Worm (Caenorhabditis elegans) whole organism, mixed stage, embryonic: ENCODE measurements around the gene nhr-86.

Experiments
- M03D4.4 ChIP-seq: sonication (generic microtip); optimal IDR thresholded peaks from 2 replicates; lab custom pipeline; 2017; ENCODE audit warnings: mild to moderate bottlenecking, missing genetic modification characterization, missing compliant biosample characterization
- bed-3 ChIP-seq: fragments of 200-800 bp; sonication (Bioruptor generic); optimal IDR thresholded peaks from 3 replicates; lab custom pipeline; 2018; ENCODE audit warnings: mild to moderate bottlenecking, missing genetic modification characterization, moderate library complexity, missing compliant biosample characterization
- ceh-39 ChIP-seq: fragments of 150-350 bp; optimal IDR thresholded peaks from 2 replicates; lab custom pipeline; 2014; ENCODE audit warnings: missing biosample characterization, missing genetic modification characterization
- ceh-43 ChIP-seq: fragments of 200-800 bp; sonication (Bioruptor generic); optimal IDR thresholded peaks from 2 replicates; lab custom pipeline; 2018; ENCODE audit warnings: mild to moderate bottlenecking, missing genetic modification characterization, moderate library complexity, missing compliant biosample characterization
- ceh-83 ChIP-seq: fragments of 200-800 bp; sonication (Bioruptor generic); optimal IDR thresholded peaks from 2 replicates; lab custom pipeline; 2018; ENCODE audit warnings: mild to moderate bottlenecking, missing genetic modification characterization, missing compliant biosample characterization
- ces-1 ChIP-seq: fragments of 150-350 bp; optimal IDR thresholded peaks from 2 replicates; lab custom pipeline; 2014; ENCODE audit warnings: missing biosample characterization, missing genetic modification reagents, missing genetic modification characterization
- drap-1 ChIP-seq: fragments of 200-800 bp; sonication (Bioruptor generic); optimal IDR thresholded peaks from 3 replicates; lab custom pipeline; 2018; ENCODE audit warnings: mild to moderate bottlenecking, missing genetic modification characterization, missing compliant biosample characterization
- elt-1 ChIP-seq: sonication (generic microtip); optimal IDR thresholded peaks from 2 replicates; lab custom pipeline; 2017; ENCODE audit warnings: missing genetic modification characterization, mild to moderate bottlenecking, missing compliant biosample characterization, antibody characterized with exemption, moderate library complexity, borderline replicate concordance; ENCODE audit not compliant: insufficient read depth
- flh-1 ChIP-seq: fragments of 200-800 bp; sonication (Bioruptor generic); optimal IDR thresholded peaks from 2 replicates; lab custom pipeline; 2018; ENCODE audit warnings: mild to moderate bottlenecking, missing genetic modification characterization, moderate library complexity, missing compliant biosample characterization
- ham-2 ChIP-seq: fragments of 200-800 bp; sonication (Bioruptor generic); optimal IDR thresholded peaks from 2 replicates; lab custom pipeline; 2018; ENCODE audit warnings: mild to moderate bottlenecking, missing genetic modification characterization, missing compliant biosample characterization
- hlh-1 ChIP-seq: fragments of 150-350 bp; optimal IDR thresholded peaks from 2 replicates; lab custom pipeline; 2014; ENCODE audit warnings: missing biosample characterization, missing genetic modification reagents, missing genetic modification characterization
- lin-13 ChIP-seq: fragments of 150-350 bp; optimal IDR thresholded peaks from 2 replicates; lab custom pipeline; 2014; ENCODE audit warnings: missing biosample characterization, missing genetic modification characterization
- lin-32 ChIP-seq: fragments of 200-800 bp; sonication (Bioruptor generic); optimal IDR thresholded peaks from 2 replicates; lab custom pipeline; 2018; ENCODE audit warnings: mild to moderate bottlenecking, missing genetic modification characterization, missing compliant biosample characterization
- lsy-2 ChIP-seq: fragments of 150-350 bp; optimal IDR thresholded peaks from 2 replicates; lab custom pipeline; 2014; ENCODE audit warnings: missing biosample characterization, missing genetic modification characterization
- mab-5 ChIP-seq: fragments of 150-350 bp; optimal IDR thresholded peaks from 2 replicates; lab custom pipeline; 2014; ENCODE audit warnings: missing biosample characterization, missing genetic modification characterization
- mep-1 ChIP-seq: fragments of 150-350 bp; optimal IDR thresholded peaks from 2 replicates; lab custom pipeline; 2017; ENCODE audit warnings: missing biosample characterization, missing genetic modification reagents, missing genetic modification characterization, inconsistent platforms
- mls-2 ChIP-seq: sonication (generic microtip); optimal IDR thresholded peaks from 2 replicates; lab custom pipeline; 2016; ENCODE audit warnings: mild to moderate bottlenecking, missing genetic modification characterization, moderate library complexity, missing compliant biosample characterization
- nhr-12 ChIP-seq: fragments of 150-350 bp; optimal IDR thresholded peaks from 2 replicates; lab custom pipeline; 2014; ENCODE audit warnings: missing biosample characterization, missing genetic modification characterization
- nhr-2 ChIP-seq: fragments of 150-350 bp; optimal IDR thresholded peaks from 2 replicates; lab custom pipeline; 2014; ENCODE audit warnings: missing biosample characterization, missing genetic modification characterization
- nhr-237 ChIP-seq: fragments of 150-350 bp; optimal IDR thresholded peaks from 2 replicates; lab custom pipeline; 2014; ENCODE audit warnings: missing biosample characterization, missing genetic modification characterization
- nhr-28 ChIP-seq: fragments of 150-350 bp; optimal IDR thresholded peaks from 2 replicates; lab custom pipeline; 2014; ENCODE audit warnings: missing biosample characterization, missing genetic modification characterization
- pha-4 ChIP-seq: fragments of 150-350 bp; optimal IDR thresholded peaks from 2 replicates; lab custom pipeline; 2018; ENCODE audit warnings: missing biosample characterization, missing genetic modification reagents, missing genetic modification characterization
- sem-2 ChIP-seq: fragments of 200-800 bp; sonication (Bioruptor generic); optimal IDR thresholded peaks from 2 replicates; lab custom pipeline; 2018; ENCODE audit warnings: mild to moderate bottlenecking, missing genetic modification characterization, missing compliant biosample characterization
- snpc-4 ChIP-seq: fragments of 150-350 bp; optimal IDR thresholded peaks from 2 replicates; lab custom pipeline; 2014; ENCODE audit warnings: missing biosample characterization, missing genetic modification characterization
- sptf-1 ChIP-seq: sonication (generic microtip); optimal IDR thresholded peaks from 2 replicates; lab custom pipeline; 2017; ENCODE audit warnings: mild to moderate bottlenecking, missing genetic modification characterization, moderate library complexity, missing compliant biosample characterization
- unc-120 ChIP-seq: sonication (generic microtip); optimal IDR thresholded peaks from 2 replicates; lab custom pipeline; 2017; ENCODE audit warnings: missing genetic modification characterization, missing compliant biosample characterization; ENCODE audit not compliant: poor library complexity, severe bottlenecking
- unc-39 ChIP-seq: fragments of 150-350 bp; optimal IDR thresholded peaks from 2 replicates; lab custom pipeline; 2014; ENCODE audit warnings: missing biosample characterization, missing genetic modification characterization
- unc-62 ChIP-seq: fragments of 150-350 bp; optimal IDR thresholded peaks from 2 replicates; lab custom pipeline; 2014; ENCODE audit warnings: missing biosample characterization, missing genetic modification reagents, missing genetic modification characterization
- zip-8 ChIP-seq: fragments of 150-350 bp; optimal IDR thresholded peaks from 2 replicates; lab custom pipeline; 2014; ENCODE audit warnings: missing biosample characterization, missing genetic modification characterization
- ztf-11 ChIP-seq: fragments of 150-350 bp; optimal IDR thresholded peaks from 2 replicates; lab custom pipeline; 2014; ENCODE audit warnings: missing biosample characterization, missing genetic modification characterization

nhr-86 gene

DNA sequence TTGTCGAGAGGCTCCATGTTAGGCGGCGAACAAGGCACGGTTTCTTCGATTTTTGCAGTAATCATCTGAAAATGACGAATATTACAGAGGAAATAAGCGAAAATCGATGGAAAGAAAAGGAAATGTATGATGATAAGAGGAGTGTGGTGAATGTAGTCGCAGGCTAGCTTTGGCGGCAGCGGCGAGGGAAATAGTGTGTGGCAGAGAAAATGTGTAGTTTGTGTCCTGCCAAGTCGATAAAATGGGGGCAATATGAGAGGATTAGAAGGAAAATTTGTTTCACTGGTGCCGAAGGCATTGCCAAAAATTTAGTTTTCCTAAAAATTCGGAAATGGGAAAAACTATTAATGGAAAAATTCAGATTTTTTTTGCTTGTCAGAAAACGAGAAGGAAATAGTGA lies at the start of gene nhr-86:
Gene nhr-86, minus strand, starts transcription at position 71 of the 400 bp plus-strand sequence.
- TF ChIP-seq unc-120 (tag; lab: Kevin White, UChicago) (peak; percentile 9), flh-1 (GFP tag; lab: Kevin White, UChicago) (no peak), nhr-2 (tag; lab: Kevin White, UChicago) (peak; percentile 31), ceh-39 (tag; lab: Kevin White, UChicago) (peak; percentile 30), sptf-1 (tag; lab: Kevin White, UChicago) (no peak), zip-8 (no peak), hlh-1 (no peak), nhr-28 (tag; lab: Kevin White, UChicago) (peak; percentile 51), ham-2 (GFP tag; lab: Kevin White, UChicago) (peak; percentile 53), ceh-43 (no peak), nhr-237 (tag; lab: Kevin White, UChicago) (no peak)

- TF ChIP-seq ham-2 (GFP tag; lab: Kevin White, UChicago) (no peak), mab-5 (no peak), zip-8 (no peak), lin-13 (tag; lab: Kevin White, UChicago) (no peak), snpc-4 (tag; lab: Kevin White, UChicago) (no peak), unc-39 (tag; lab: Kevin White, UChicago) (no peak)
Observed at ce11 chrV:2110368-2110767, 43.7 kb upstream of the nhr-86 start, which contains the start of gene F22F7.3. TSS of gene F22F7.3 (plus strand) at chrV:2110668.

ce11 chrV:2109295-2109694 lies 42.6 kb upstream of the nhr-86 start, which contains the start of gene ckb-4:
TSS of gene ckb-4 (minus strand) at chrV:2109434.
- TF ChIP-seq M03D4.4 (tag; lab: Kevin White, UChicago) (no peak), ces-1 (GFP tag; lab: Kevin White, UChicago) (peak; percentile 94), mep-1 (peak; percentile 29), ceh-39 (tag; lab: Kevin White, UChicago) (peak; percentile 10), ceh-43 (no peak), nhr-237 (tag; lab: Kevin White, UChicago) (peak; percentile 49), pha-4 (peak; percentile 43)
- TF ChIP-seq, all 35 proteins: peak for 5

DNA sequence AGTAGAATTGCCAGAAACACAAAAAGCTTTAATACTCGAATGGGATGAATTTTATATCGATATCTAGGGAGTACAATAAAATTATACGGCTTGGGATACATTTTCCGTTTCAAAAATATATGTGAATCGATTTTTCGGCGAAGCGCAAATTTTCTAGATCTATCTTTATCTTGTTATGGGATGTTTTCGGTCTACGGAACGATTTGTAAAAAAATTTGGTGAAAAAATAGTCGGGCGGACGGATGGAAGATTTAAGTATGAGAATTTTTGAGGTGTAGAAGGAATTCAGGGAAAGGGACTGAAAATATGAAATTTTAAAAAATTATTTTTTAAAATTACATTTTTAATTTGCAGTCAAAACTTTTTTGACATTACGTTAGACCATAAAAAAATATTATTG lies 39.3 kb upstream of the nhr-86 start, which contains the start of gene F22F7.4:
Gene F22F7.4, minus strand, starts transcription at position 101 of the 400 bp plus-strand sequence.
- TF ChIP-seq ceh-39 (tag; lab: Kevin White, UChicago) (no peak), hlh-1 (no peak), lin-32 (GFP tag; lab: Kevin White, UChicago) (no peak), lsy-2 (no peak), snpc-4 (tag; lab: Kevin White, UChicago) (no peak), nhr-12 (no peak), sem-2 (GFP tag; lab: Kevin White, UChicago) (no peak), ztf-11 (tag; lab: Kevin White, UChicago) (no peak), nhr-28 (tag; lab: Kevin White, UChicago) (no peak), drap-1 (no peak), M03D4.4 (tag; lab: Kevin White, UChicago) (no peak), ceh-83 (GFP tag; lab: Kevin White, UChicago) (no peak), elt-1 (tag; lab: Kevin White, UChicago) (no peak), nhr-237 (tag; lab: Kevin White, UChicago) (no peak), ham-2 (GFP tag; lab: Kevin White, UChicago) (no peak)

DNA sequence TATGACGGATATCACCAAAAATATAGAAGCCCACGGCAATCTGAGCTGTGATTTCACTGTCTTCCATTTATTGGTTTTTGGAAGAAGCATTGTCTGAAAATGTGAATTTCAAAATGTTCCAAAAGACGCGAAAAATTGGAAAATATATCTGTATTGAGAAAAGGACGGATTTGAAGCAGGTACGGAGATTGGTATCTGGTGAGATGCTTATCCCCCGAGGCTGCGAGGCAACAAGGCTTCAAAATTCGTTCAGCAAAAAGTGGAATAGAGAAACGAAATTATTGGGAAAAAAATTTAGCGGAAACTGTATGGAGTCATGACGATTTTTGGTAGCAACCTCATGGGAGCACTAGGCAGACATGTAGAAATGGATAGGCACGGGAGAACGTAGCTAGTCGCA lies 36.5 kb upstream of the nhr-86 start, which contains the start of gene F36F12.1:
Gene F36F12.1, minus strand, starts transcription at position 101 of the 400 bp plus-strand sequence.
- TF ChIP-seq mab-5 = no peak
- TF ChIP-seq sptf-1 (tag; lab: Kevin White, UChicago) = no peak
- TF ChIP-seq mep-1 = no peak
- TF ChIP-seq ceh-43 = no peak
- no peak for TF ChIP-seq snpc-4 (tag; lab: Kevin White, UChicago)
- no peak for TF ChIP-seq M03D4.4 (tag; lab: Kevin White, UChicago)

DNA sequence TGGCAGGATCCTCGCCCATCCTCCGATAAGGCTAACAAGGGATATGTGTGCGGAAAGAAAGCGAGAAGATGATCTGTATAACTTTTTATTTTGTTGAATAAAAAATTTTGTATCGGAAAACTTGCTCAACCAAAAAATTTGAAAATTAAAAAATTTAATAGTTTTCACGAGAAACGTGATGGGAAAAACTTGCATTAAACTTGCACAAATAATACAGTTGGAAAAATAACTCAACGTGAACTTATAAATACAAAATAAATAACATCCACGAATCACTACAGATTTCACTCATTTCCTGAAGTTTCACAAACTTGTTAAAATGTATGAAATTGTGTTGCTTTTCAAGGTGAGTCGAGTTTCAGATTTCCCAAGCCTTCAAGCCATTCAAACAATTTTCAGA lies 32.4 kb upstream of the nhr-86 start, which contains the start of gene F36F12.7:
Gene F36F12.7, plus strand, starts transcription at position 301 of the 400 bp plus-strand sequence.
- TF ChIP-seq unc-120 (tag; lab: Kevin White, UChicago) (no peak), snpc-4 (tag; lab: Kevin White, UChicago) (no peak), flh-1 (GFP tag; lab: Kevin White, UChicago) (no peak), zip-8 (no peak), sptf-1 (tag; lab: Kevin White, UChicago) (no peak), lin-32 (GFP tag; lab: Kevin White, UChicago) (no peak), mep-1 (no peak), mls-2 (no peak), hlh-1 (no peak), nhr-2 (tag; lab: Kevin White, UChicago) (no peak), bed-3 (no peak), nhr-237 (tag; lab: Kevin White, UChicago) (no peak), ceh-83 (GFP tag; lab: Kevin White, UChicago) (no peak), unc-62 (GFP tag; lab: Kevin White, UChicago) (no peak), elt-1 (tag; lab: Kevin White, UChicago) (no peak)
